Fruit fly (Drosophila melanogaster): ENCODE measurements around the gene Hmx.
A peak's percentile ranks its signal among the peaks of the same experiment; 100 is the strongest.

Gene Hmx

DNA sequence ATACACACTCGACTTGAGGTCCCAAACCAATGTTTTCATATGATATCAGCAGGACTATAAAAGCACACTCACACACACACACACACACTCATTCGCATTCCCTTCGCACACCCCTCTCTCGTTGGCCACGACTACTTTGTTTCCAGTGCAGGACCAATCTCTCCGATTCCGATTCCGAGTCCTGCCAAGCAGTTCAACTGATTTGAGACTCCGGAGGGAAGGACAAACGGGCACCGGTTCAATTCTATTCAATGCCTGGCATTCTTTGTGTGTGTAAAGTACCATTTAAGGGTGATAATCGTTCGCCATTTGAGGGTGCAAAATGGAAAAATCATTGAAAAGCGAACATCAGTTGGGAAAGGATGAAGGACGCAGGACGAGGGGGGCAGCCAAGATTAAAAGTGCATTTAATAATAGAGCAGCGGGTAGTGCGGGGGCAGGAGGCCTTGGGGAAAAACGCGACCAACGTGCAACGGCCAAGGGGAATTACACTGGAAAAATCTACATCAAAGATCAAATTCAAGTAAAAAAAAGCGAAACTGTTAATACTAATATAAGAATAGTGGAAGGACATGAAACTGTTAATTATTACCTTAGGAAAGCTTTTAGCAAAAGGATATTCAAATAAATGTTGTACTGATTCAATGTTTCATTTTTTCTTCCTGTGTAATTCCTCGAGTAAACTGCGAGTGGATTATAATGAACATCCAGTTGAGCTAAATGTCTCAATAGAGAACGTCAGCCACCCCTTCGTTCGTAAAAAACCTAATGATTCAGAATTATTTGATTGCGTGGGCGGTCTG is 25.1 kb downstream of the Hmx start (continued):
- TF ChIP-seq CG1603 (tag; optimal IDR thresholded peaks at IDR 0.05) (peak; percentile 60), CG17568 (GFP tag; optimal IDR thresholded peaks at IDR 0.05) (no peak), p53 (GFP tag; optimal IDR thresholded peaks at IDR 0.05) (no peak), Dref (GFP tag; IDR thresholded peaks at IDR 0.05) (no peak), gsb (GFP tag; IDR thresholded peaks at IDR 0.05) (no peak), chinmo (GFP tag; IDR thresholded peaks at IDR 0.05; ENCODE audit: partially characterized antibody) (no peak), CG14667 (GFP tag; IDR thresholded peaks at IDR 0.05) (no peak; the same call in 1 of the 2 replicates), ara (GFP tag; IDR thresholded peaks at IDR 0.05) (peak; percentile 69), CG18764 (GFP tag; optimal IDR thresholded peaks at IDR 0.05) (no peak), CG31365 (tag; optimal IDR thresholded peaks at IDR 0.05) (no peak), Blimp-1 (GFP tag; optimal IDR thresholded peaks at IDR 0.05) (peak; percentile 72), CG6813 (GFP tag; optimal IDR thresholded peaks at IDR 0.05) (no peak), ewg (GFP tag; optimal IDR thresholded peaks at IDR 0.05) (peak; percentile 10), sd (tag; optimal IDR thresholded peaks at IDR 0.05) (peak; percentile 18), CG11456 (GFP tag; IDR thresholded peaks at IDR 0.05) (no peak), lbe (GFP tag; optimal IDR thresholded peaks at IDR 0.05) (no peak), CG2202 (tag; optimal IDR thresholded peaks at IDR 0.05) (peak; percentile 63), schlank (tag; optimal IDR thresholded peaks at IDR 0.05) (no peak), chif (GFP tag; optimal IDR thresholded peaks at IDR 0.05) (peak in 1 of 2 experiments; percentile 62), CG13624 (GFP tag; optimal IDR thresholded peaks at IDR 0.05) (no peak), CG17802 (tag; optimal IDR thresholded peaks at IDR 0.05) (no peak), nmo (GFP tag; optimal IDR thresholded peaks at IDR 0.05) (peak; percentile 66), CTCF (GFP tag; optimal IDR thresholded peaks at IDR 0.05) (no peak), Dek (tag; optimal IDR thresholded peaks at IDR 0.05) (no peak), Dbx (GFP tag; IDR thresholded peaks at IDR 0.05) (no peak), fd96Cb (tag; optimal IDR thresholded peaks at IDR 0.05) (peak; percentile 68), Neu2 (GFP tag; optimal IDR thresholded peaks at IDR 0.05; ENCODE audit: borderline replicate concordance) (no peak), CHES-1-like (GFP tag; optimal IDR thresholded peaks at IDR 0.05) (no peak), mirr (GFP tag; optimal IDR thresholded peaks at IDR 0.05) (no peak), wdn (GFP tag; IDR thresholded peaks at IDR 0.05) (no peak), usp (GFP tag; optimal IDR thresholded peaks at IDR 0.05) (no peak), emc (GFP tag; optimal IDR thresholded peaks at IDR 0.05) (no peak), sug (tag; optimal IDR thresholded peaks at IDR 0.05) (no peak), Ptx1 (GFP tag; IDR thresholded peaks at IDR 0.05) (0 out of 2 replicates have a peak, but pooled peaks have one; percentile 32), MBD-R2 (GFP tag; IDR thresholded peaks at IDR 0.05) (no peak), NfI (GFP tag; optimal IDR thresholded peaks at IDR 0.05) (no peak), HLH3B (GFP tag; IDR thresholded peaks at IDR 0.05) (0 out of 2 replicates have a peak, but pooled peaks have one; percentile 10), CG10366 (GFP tag; IDR thresholded peaks at IDR 0.05) (no peak), slp2 (GFP tag; optimal IDR thresholded peaks at IDR 0.05) (no peak), gro (GFP tag; optimal IDR thresholded peaks at IDR 0.05) (no peak), CG13894 (tag; optimal IDR thresholded peaks at IDR 0.05) (no peak), Xrp1 (GFP tag; IDR thresholded peaks at IDR 0.05) (peak; percentile 82), ind (GFP tag; optimal IDR thresholded peaks at IDR 0.05) (peak; percentile 7), H15 (GFP tag; IDR thresholded peaks at IDR 0.05) (no peak), inv (GFP tag; IDR thresholded peaks at IDR 0.05; ENCODE audit: partially characterized antibody) (no peak), CG5180 (GFP tag; optimal IDR thresholded peaks at IDR 0.05) (no peak), ap (GFP tag; IDR thresholded peaks at IDR 0.05) (peak; percentile 30; the same call in 1 of the 2 replicates), CG43689 (GFP tag; IDR thresholded peaks at IDR 0.05) (no peak), cwo (GFP tag; optimal IDR thresholded peaks at IDR 0.05) (no peak), GATAe (GFP tag; conservative IDR thresholded peaks at IDR 0.05) (no peak)
